Worm (Caenorhabditis elegans) whole organism, late embryonic: Measurements from ENCODE around the gene npr-36.

ENCODE experiments used
- C08G9.2 ChIP-seq: sonication (generic microtip); optimal IDR thresholded peaks from 2 replicates; lab custom pipeline; 2016; ENCODE audit warnings: mild to moderate bottlenecking, missing genetic modification characterization, moderate library complexity, missing compliant biosample characterization
- F13H6.1 ChIP-seq: sonication (generic microtip); optimal IDR thresholded peaks from 2 replicates; lab custom pipeline; 2016; ENCODE audit warnings: missing genetic modification characterization, missing compliant biosample characterization
- K02D7.2 ChIP-seq: sonication (generic microtip); optimal IDR thresholded peaks from 2 replicates; lab custom pipeline; 2017; ENCODE audit warnings: mild to moderate bottlenecking, missing genetic modification characterization, missing compliant biosample characterization
- Y22D7AL.16 ChIP-seq: sonication (generic microtip); optimal IDR thresholded peaks from 2 replicates; lab custom pipeline; 2016; ENCODE audit warnings: missing genetic modification characterization, missing compliant biosample characterization
- ahr-1 ChIP-seq: sonication (generic microtip); optimal IDR thresholded peaks from 2 replicates; lab custom pipeline; 2016; ENCODE audit warnings: missing genetic modification characterization, missing compliant biosample characterization
- ama-1 ChIP-seq: fragments of 150-350 bp; optimal IDR thresholded peaks from 2 replicates; lab custom pipeline; 2014
- ceh-14 ChIP-seq: sonication (generic microtip); optimal IDR thresholded peaks from 2 replicates; lab custom pipeline; 2016; ENCODE audit warnings: missing genotype, missing genetic modification characterization, missing compliant biosample characterization
- ceh-18 ChIP-seq: sonication (generic microtip); optimal IDR thresholded peaks from 2 replicates; lab custom pipeline; 2016; ENCODE audit warnings: missing genetic modification characterization, missing compliant biosample characterization
- ceh-19 ChIP-seq: fragments of 200-800 bp; sonication (Bioruptor generic); optimal IDR thresholded peaks from 2 replicates; lab custom pipeline; 2018; ENCODE audit warnings: mild to moderate bottlenecking, missing genetic modification characterization, missing compliant biosample characterization
- ceh-2 ChIP-seq: sonication (generic microtip); optimal IDR thresholded peaks from 2 replicates; lab custom pipeline; 2016; ENCODE audit warnings: missing genotype, missing genetic modification characterization, missing compliant biosample characterization
- ceh-24 ChIP-seq: sonication (generic microtip); optimal IDR thresholded peaks from 2 replicates; lab custom pipeline; 2016; ENCODE audit warnings: mild to moderate bottlenecking, missing genetic modification characterization, missing compliant biosample characterization
- ceh-31 ChIP-seq: sonication (generic microtip); optimal IDR thresholded peaks from 2 replicates; lab custom pipeline; 2016; ENCODE audit warnings: missing genetic modification characterization, missing compliant biosample characterization
- ceh-34 ChIP-seq: sonication (generic microtip); optimal IDR thresholded peaks from 2 replicates; lab custom pipeline; 2016; ENCODE audit warnings: mild to moderate bottlenecking, missing genetic modification characterization, missing compliant biosample characterization
- ceh-9 ChIP-seq: sonication (generic microtip); optimal IDR thresholded peaks from 2 replicates; lab custom pipeline; 2016; ENCODE audit warnings: mild to moderate bottlenecking, missing genetic modification characterization, inconsistent platforms, missing compliant biosample characterization
- che-1 ChIP-seq: sonication (generic microtip); optimal IDR thresholded peaks from 2 replicates; lab custom pipeline; 2016; ENCODE audit warnings: mild to moderate bottlenecking, missing genetic modification characterization, missing compliant biosample characterization
- dve-1 ChIP-seq: sonication (generic microtip); optimal IDR thresholded peaks from 2 replicates; lab custom pipeline; 2017; ENCODE audit warnings: antibody characterized with exemption, mild to moderate bottlenecking, missing genetic modification characterization, missing compliant biosample characterization
- elt-4 ChIP-seq: sonication (generic microtip); optimal IDR thresholded peaks from 2 replicates; lab custom pipeline; 2016; ENCODE audit warnings: missing genetic modification characterization, missing compliant biosample characterization
- ets-4 ChIP-seq: sonication (generic microtip); optimal IDR thresholded peaks from 2 replicates; lab custom pipeline; 2016; ENCODE audit warnings: missing genetic modification characterization, missing compliant biosample characterization
- eyg-1 ChIP-seq: sonication (generic microtip); optimal IDR thresholded peaks from 2 replicates; lab custom pipeline; 2016; ENCODE audit warnings: missing genotype, missing genetic modification characterization, missing compliant biosample characterization
- fax-1 ChIP-seq: sonication (generic microtip); optimal IDR thresholded peaks from 2 replicates; lab custom pipeline; 2016; ENCODE audit warnings: missing genotype, missing genetic modification characterization, missing compliant biosample characterization
- fkh-10 ChIP-seq: fragments of 150-350 bp; optimal IDR thresholded peaks from 2 replicates; lab custom pipeline; 2014; ENCODE audit warnings: missing biosample characterization, missing genetic modification reagents, missing genetic modification characterization
- gmeb-2 ChIP-seq: sonication (generic microtip); optimal IDR thresholded peaks from 2 replicates; lab custom pipeline; 2016; ENCODE audit warnings: missing genetic modification characterization, inconsistent platforms, missing compliant biosample characterization
- hlh-30 ChIP-seq: sonication (generic microtip); optimal IDR thresholded peaks from 2 replicates; lab custom pipeline; 2017; ENCODE audit warnings: antibody characterized with exemption, missing genetic modification characterization, missing compliant biosample characterization; ENCODE audit not compliant: insufficient read depth
- hlh-8 ChIP-seq: sonication (generic microtip); optimal IDR thresholded peaks from 2 replicates; lab custom pipeline; 2016; ENCODE audit warnings: missing genotype, missing genetic modification characterization, missing compliant biosample characterization
- lin-11 ChIP-seq: fragments of 200-800 bp; sonication (Bioruptor generic); optimal IDR thresholded peaks from 2 replicates; lab custom pipeline; 2018; ENCODE audit warnings: mild to moderate bottlenecking, missing genetic modification characterization, missing compliant biosample characterization
- madf-2 ChIP-seq: sonication (generic microtip); optimal IDR thresholded peaks from 2 replicates; lab custom pipeline; 2017; ENCODE audit warnings: missing genetic modification characterization, missing compliant biosample characterization
- nfya-1 ChIP-seq: sonication (generic microtip); optimal IDR thresholded peaks from 2 replicates; lab custom pipeline; 2017; ENCODE audit warnings: missing genetic modification characterization, mild to moderate bottlenecking, missing compliant biosample characterization, antibody characterized with exemption, moderate library complexity
- pax-1 ChIP-seq: fragments of 150-350 bp; optimal IDR thresholded peaks from 2 replicates; lab custom pipeline; 2014; ENCODE audit warnings: missing biosample characterization, missing genetic modification characterization
- pha-2 ChIP-seq: sonication (generic microtip); optimal IDR thresholded peaks from 2 replicates; lab custom pipeline; 2017; ENCODE audit warnings: mild to moderate bottlenecking, missing genetic modification characterization, missing compliant biosample characterization
- pha-4 ChIP-seq: fragments of 150-350 bp; optimal IDR thresholded peaks from 2 replicates; lab custom pipeline; 2018; ENCODE audit warnings: missing biosample characterization, missing genetic modification reagents, missing genetic modification characterization
- pqm-1 ChIP-seq: sonication (generic microtip); optimal IDR thresholded peaks from 2 replicates; lab custom pipeline; 2016; ENCODE audit warnings: missing genetic modification characterization, missing compliant biosample characterization
- ref-2 ChIP-seq: sonication (generic microtip); optimal IDR thresholded peaks from 2 replicates; lab custom pipeline; 2016; ENCODE audit warnings: missing genetic modification characterization, missing compliant biosample characterization
- rnt-1 ChIP-seq: sonication (generic microtip); optimal IDR thresholded peaks from 2 replicates; lab custom pipeline; 2016; ENCODE audit warnings: missing genetic modification characterization, missing compliant biosample characterization
- sdc-2 ChIP-seq: sonication (generic microtip); optimal IDR thresholded peaks from 2 replicates; lab custom pipeline; 2016; ENCODE audit warnings: missing genotype, missing genetic modification characterization, missing compliant biosample characterization
- sox-2 ChIP-seq: fragments of 200-800 bp; sonication (Bioruptor generic); IDR thresholded peaks from 2 replicates; pipeline ENCODE4 v1.3.6; 2022; ENCODE audit warnings: missing genetic modification reagents, missing genetic modification characterization, missing compliant biosample characterization
- sox-4 ChIP-seq: sonication (generic microtip); optimal IDR thresholded peaks from 2 replicates; lab custom pipeline; 2017; ENCODE audit warnings: mild to moderate bottlenecking, missing genetic modification characterization, inconsistent platforms, missing compliant biosample characterization
- syd-9 ChIP-seq: sonication (generic microtip); optimal IDR thresholded peaks from 2 replicates; lab custom pipeline; 2016; ENCODE audit warnings: mild to moderate bottlenecking, missing genetic modification characterization, moderate library complexity, missing compliant biosample characterization
- ttx-3 ChIP-seq: sonication (generic microtip); optimal IDR thresholded peaks from 2 replicates; lab custom pipeline; 2016; ENCODE audit warnings: missing genetic modification reagents, missing genetic modification characterization, missing compliant biosample characterization
- unc-3 ChIP-seq, 2 experiments: fragments of 200-800 bp in 1 of 2; sonication (Bioruptor generic) in 1 of 2; sonication (generic microtip) in 1 of 2; conservative IDR thresholded peaks in 1 of 2; optimal IDR thresholded peaks in 1 of 2; 2 replicates each; pipeline versions ENCODE4 v1.3.6 to Lab custom; 2016 to 2022; ENCODE audit warnings: missing compliant biosample characterization in 2 of 2, missing genetic modification characterization in 2 of 2, missing genetic modification reagents in 1 of 2
- unc-42 ChIP-seq: sonication (generic microtip); optimal IDR thresholded peaks from 2 replicates; lab custom pipeline; 2016; ENCODE audit warnings: missing genotype, missing genetic modification characterization, missing compliant biosample characterization
- unc-86 ChIP-seq: sonication (generic microtip); optimal IDR thresholded peaks from 2 replicates; lab custom pipeline; 2016; ENCODE audit warnings: missing genetic modification characterization, missing compliant biosample characterization
- zip-5 ChIP-seq: sonication (generic microtip); optimal IDR thresholded peaks from 2 replicates; lab custom pipeline; 2016; ENCODE audit warnings: missing genetic modification characterization, missing compliant biosample characterization
- ztf-16 ChIP-seq: sonication (generic microtip); optimal IDR thresholded peaks from 2 replicates; lab custom pipeline; 2017; ENCODE audit warnings: missing genetic modification characterization, missing compliant biosample characterization

Gene npr-36

ce11 chrX:17318284-17318683 is 41.3 kb upstream of the npr-36 start, which contains the start of gene ptr-5:
Gene ptr-5 (plus strand): TSS chrX:17318584.
- TF ChIP-seq pqm-1 (tag; lab: Kevin White, UChicago) (no peak), hlh-30 (tag; lab: Kevin White, UChicago) (no peak), unc-42 (tag; lab: Kevin White, UChicago) (no peak), lin-11 (no peak), sox-4 (no peak), ceh-14 (tag; lab: Kevin White, UChicago) (no peak), ttx-3 (tag; lab: Kevin White, UChicago) (no peak), unc-3 (GFP tag; conservative IDR thresholded peaks at IDR 0.05; lab: Robert Waterston, UW) (no peak), unc-3 (tag; optimal IDR thresholded peaks at IDR 0.05; lab: Kevin White, UChicago) (no peak), ama-1 (lab: Kevin White, UChicago) (no peak), K02D7.2 (tag; lab: Kevin White, UChicago) (no peak), Y22D7AL.16 (tag; lab: Kevin White, UChicago) (no peak), madf-2 (tag; lab: Kevin White, UChicago) (no peak), eyg-1 (tag; lab: Kevin White, UChicago) (no peak), ref-2 (tag; lab: Kevin White, UChicago) (no peak), pha-4 (tag; lab: Kevin White, UChicago) (no peak), dve-1 (tag; lab: Kevin White, UChicago) (no peak)

- no peak for TF ChIP-seq ceh-19 (GFP tag; lab: Kevin White, UChicago)
- TF ChIP-seq unc-86 (tag; lab: Kevin White, UChicago), result no peak
- no peak for TF ChIP-seq pax-1 (tag; lab: Kevin White, UChicago)
- no peak for TF ChIP-seq ceh-34 (tag; lab: Kevin White, UChicago)
- no peak for TF ChIP-seq hlh-8 (tag; lab: Kevin White, UChicago)
- TF ChIP-seq F13H6.1 (tag; lab: Kevin White, UChicago), result no peak
- no peak for TF ChIP-seq C08G9.2 (tag; lab: Kevin White, UChicago)
Observed at ce11 chrX:17320572-17320971, 39.0 kb upstream of the npr-36 start.

- TF ChIP-seq ceh-18 (tag; lab: Kevin White, UChicago) (no peak), nfya-1 (tag; lab: Kevin White, UChicago) (no peak), ets-4 (no peak), syd-9 (tag; lab: Kevin White, UChicago) (no peak), hlh-8 (tag; lab: Kevin White, UChicago) (no peak), ztf-16 (no peak), gmeb-2 (tag; lab: Kevin White, UChicago) (no peak), unc-86 (tag; lab: Kevin White, UChicago) (no peak), rnt-1 (no peak), ama-1 (lab: Kevin White, UChicago) (no peak), ttx-3 (tag; lab: Kevin White, UChicago) (no peak), pha-2 (tag; lab: Kevin White, UChicago) (no peak), ceh-14 (tag; lab: Kevin White, UChicago) (no peak), ceh-2 (no peak), Y22D7AL.16 (tag; lab: Kevin White, UChicago) (no peak), zip-5 (no peak), sox-2 (GFP tag; lab: Robert Waterston, UW) (no peak), eyg-1 (tag; lab: Kevin White, UChicago) (no peak), ceh-9 (tag; lab: Kevin White, UChicago) (no peak), sdc-2 (tag; lab: Kevin White, UChicago) (no peak)
Observed at ce11 chrX:17324954-17325353, 34.6 kb upstream of the npr-36 start.

- TF ChIP-seq gmeb-2 (tag; lab: Kevin White, UChicago), result no peak
- no peak for TF ChIP-seq ahr-1 (tag; lab: Kevin White, UChicago)
- TF ChIP-seq ceh-24 (tag; lab: Kevin White, UChicago), result no peak
- TF ChIP-seq fax-1 (tag; lab: Kevin White, UChicago), result no peak
- TF ChIP-seq ceh-31 (tag; lab: Kevin White, UChicago), result no peak
- TF ChIP-seq ceh-2, result no peak
- no peak for TF ChIP-seq sdc-2 (tag; lab: Kevin White, UChicago)
- no peak for TF ChIP-seq dve-1 (tag; lab: Kevin White, UChicago)
- no peak for TF ChIP-seq elt-4
- no peak for TF ChIP-seq che-1 (tag; lab: Kevin White, UChicago)
- TF ChIP-seq fkh-10, result no peak
- no peak for TF ChIP-seq unc-86 (tag; lab: Kevin White, UChicago)
Observed at ce11 chrX:17327226-17327625, 32.3 kb upstream of the npr-36 start.
